Worm (Caenorhabditis elegans): ENCODE data around the gene pept-1.

DNA sequence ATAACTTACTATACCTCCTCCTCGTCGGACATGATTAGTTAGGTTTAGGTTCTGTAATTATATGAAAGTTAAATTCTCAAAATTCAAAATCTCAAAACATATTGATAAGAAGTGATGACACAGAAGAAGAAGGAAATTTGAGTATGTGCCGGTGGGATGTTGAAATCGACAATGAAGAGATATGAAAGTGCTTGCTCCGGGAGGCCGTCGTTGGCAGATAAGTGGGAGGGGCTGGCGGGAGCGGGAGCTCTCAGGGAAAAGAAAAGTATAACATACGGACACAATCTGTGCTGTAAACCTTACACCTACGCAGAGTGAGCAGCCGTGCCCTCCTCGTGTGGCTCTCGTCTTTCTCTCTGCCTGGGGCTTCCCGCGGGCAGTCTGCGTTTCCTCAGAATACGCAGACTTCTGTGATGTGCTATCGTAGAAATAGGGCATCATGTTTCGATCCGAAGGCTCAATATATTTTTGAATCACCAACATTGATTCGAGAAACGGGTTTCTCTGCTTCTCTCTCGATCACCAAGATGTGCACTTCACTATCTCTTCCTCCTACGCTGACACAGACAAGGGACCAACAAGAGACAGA lies 46.4 kb upstream of the pept-1 start, which contains the start of gene mup-2:
- TF ChIP-seq snpc-4 (GFP tag; optimal IDR thresholded peaks at IDR 0.05) (no peak), snpc-4 (tag; optimal IDR thresholded peaks at IDR 0.05) (no peak), lin-35 (GFP tag; optimal IDR thresholded peaks at IDR 0.05) (no peak), hrde-1 (tag; optimal IDR thresholded peaks at IDR 0.05; ENCODE audit: borderline replicate concordance) (no peak), ztf-28 (GFP tag; IDR thresholded peaks at IDR 0.05) (no peak), bed-1 (GFP tag; IDR thresholded peaks at IDR 0.05) (no peak), ZK185.1 (tag; optimal IDR thresholded peaks at IDR 0.05; ENCODE audit: poor library complexity, severe bottlenecking) (no peak), tbp1 (GFP tag; optimal IDR thresholded peaks at IDR 0.05) (no peak), pha-4 (tag; optimal IDR thresholded peaks at IDR 0.05) (no peak), madf-3 (GFP tag; IDR thresholded peaks at IDR 0.05) (no peak), efl-1 (GFP tag; optimal IDR thresholded peaks at IDR 0.05) (no peak), F37B4.10 (GFP tag; IDR thresholded peaks at IDR 0.05) (no peak)

All from whole organism, young adult.